Fruit fly (Drosophila melanogaster) whole organism, embryonic: Measurements from ENCODE around the gene CG17472.

ENCODE experiments used
- Aef1 ChIP-seq: fragments of 200-800 bp; sonication (Bioruptor generic); IDR thresholded peaks from 3 replicates; pipeline ENCODE4 v1.3.6; 2022; ENCODE audit warnings: missing biosample characterization, missing genetic modification characterization
- CG10366 ChIP-seq: fragments of 200-800 bp; sonication (Bioruptor generic); IDR thresholded peaks from 2 replicates; pipeline ENCODE4 v1.3.6; 2022; ENCODE audit warnings: missing biosample characterization, missing genetic modification characterization
- CG12155 ChIP-seq: fragments of 200-800 bp; sonication (Bioruptor generic); optimal IDR thresholded peaks from 3 replicates; lab custom pipeline; 2016; ENCODE audit warnings: missing biosample characterization, missing genetic modification characterization
- CG13775 ChIP-seq: fragments of 200-800 bp; sonication (Bioruptor generic); optimal IDR thresholded peaks from 3 replicates; lab custom pipeline; 2017; ENCODE audit warnings: missing biosample characterization, mild to moderate bottlenecking, missing genetic modification characterization
- CG1602 ChIP-seq: fragments of 200-800 bp; sonication (Bioruptor generic); optimal IDR thresholded peaks from 3 replicates; lab custom pipeline; 2016; ENCODE audit warnings: missing biosample characterization, missing genetic modification characterization
- CG1603 ChIP-seq: fragments of 200-800 bp; sonication (Bioruptor generic); optimal IDR thresholded peaks from 2 replicates; lab custom pipeline; 2019; ENCODE audit warnings: missing biosample characterization, mild to moderate bottlenecking, missing genetic modification characterization, moderate library complexity
- CG1647 ChIP-seq: fragments of 200-800 bp; sonication (Bioruptor generic); optimal IDR thresholded peaks from 3 replicates; lab custom pipeline; 2016; ENCODE audit warnings: missing biosample characterization, missing genetic modification characterization
- CG17829 ChIP-seq: fragments of 200-800 bp; optimal IDR thresholded peaks from 2 replicates; lab custom pipeline; 2019; ENCODE audit warnings: missing biosample characterization, mild to moderate bottlenecking, missing genetic modification characterization, moderate library complexity
- CG18619 ChIP-seq: fragments of 200-800 bp; sonication (Bioruptor generic); optimal IDR thresholded peaks from 3 replicates; lab custom pipeline; 2017; ENCODE audit warnings: missing biosample characterization, mild to moderate bottlenecking, missing genetic modification characterization
- CG2116 ChIP-seq: fragments of 200-800 bp; sonication (Bioruptor generic); optimal IDR thresholded peaks from 3 replicates; lab custom pipeline; 2018; ENCODE audit warnings: missing biosample characterization, mild to moderate bottlenecking, missing genetic modification characterization
- CG2712 ChIP-seq: fragments of 200-800 bp; optimal IDR thresholded peaks from 3 replicates; lab custom pipeline; 2019; ENCODE audit warnings: missing biosample characterization, mild to moderate bottlenecking, missing genetic modification characterization, moderate library complexity
- CG2875 ChIP-seq: fragments of 200-800 bp; sonication (Bioruptor generic); optimal IDR thresholded peaks from 2 replicates; lab custom pipeline; 2017; ENCODE audit warnings: missing biosample characterization, mild to moderate bottlenecking, missing genetic modification characterization, missing genetic modification reagents
- CG30403 ChIP-seq: fragments of 200-800 bp; sonication (Bioruptor generic); optimal IDR thresholded peaks from 3 replicates; lab custom pipeline; 2016; ENCODE audit warnings: missing biosample characterization, missing genetic modification characterization
- CG32767 ChIP-seq: fragments of 200-800 bp; sonication (Bioruptor generic); IDR thresholded peaks from 2 replicates; pipeline ENCODE4 v1.3.6; 2022; ENCODE audit warnings: missing biosample characterization, missing genetic modification characterization
- CG32772 ChIP-seq: fragments of 200-800 bp; sonication (Bioruptor generic); IDR thresholded peaks from 2 replicates; pipeline ENCODE4 v1.3.6; 2022; ENCODE audit warnings: missing biosample characterization, missing genetic modification characterization
- CG3995 ChIP-seq: fragments of 200-800 bp; sonication (Bioruptor generic); optimal IDR thresholded peaks from 3 replicates; lab custom pipeline; 2016; ENCODE audit warnings: missing biosample characterization, missing genetic modification characterization
- CG6683 ChIP-seq: fragments of 200-800 bp; sonication (Bioruptor generic); optimal IDR thresholded peaks from 2 replicates; lab custom pipeline; 2017; ENCODE audit warnings: missing biosample characterization, mild to moderate bottlenecking, missing genetic modification characterization, missing genetic modification reagents
- CG7271 ChIP-seq: fragments of 200-800 bp; sonication (Bioruptor generic); optimal IDR thresholded peaks from 2 replicates; lab custom pipeline; 2018; ENCODE audit warnings: missing biosample characterization, mild to moderate bottlenecking, missing genetic modification characterization, moderate library complexity
- CG8089 ChIP-seq: fragments of 200-800 bp; sonication (Bioruptor generic); optimal IDR thresholded peaks from 3 replicates; lab custom pipeline; 2016; ENCODE audit warnings: missing biosample characterization, missing genetic modification characterization
- CG9817 ChIP-seq: fragments of 200-800 bp; sonication (Bioruptor generic); optimal IDR thresholded peaks from 2 replicates; lab custom pipeline; 2018; ENCODE audit warnings: missing biosample characterization, mild to moderate bottlenecking, missing genetic modification characterization, moderate library complexity
- CHES-1-like ChIP-seq: fragments of 200-800 bp; sonication (Bioruptor generic); optimal IDR thresholded peaks from 2 replicates; lab custom pipeline; 2016; ENCODE audit warnings: missing biosample characterization, missing genetic modification characterization
- CoRest ChIP-seq: fragments of 200-800 bp; sonication (Bioruptor generic); optimal IDR thresholded peaks from 3 replicates; lab custom pipeline; 2018; ENCODE audit warnings: missing biosample characterization, mild to moderate bottlenecking, missing genetic modification characterization, moderate library complexity
- D ChIP-seq, 2 experiments: fragments of 200-800 bp in 1 of 2; fragments of >200 bp in 1 of 2; sonication (Bioruptor generic) in 1 of 2; optimal IDR thresholded peaks; 2 replicates in 1 of 2; 3 replicates in 1 of 2; lab custom pipeline; 2017; ENCODE audit warnings: mild to moderate bottlenecking in 1 of 2, missing biosample characterization in 1 of 2, missing genetic modification characterization in 1 of 2, missing genetic modification reagents in 1 of 2
- Deaf1 ChIP-seq: fragments of 200-800 bp; optimal IDR thresholded peaks from 3 replicates; lab custom pipeline; 2019; ENCODE audit warnings: missing biosample characterization, mild to moderate bottlenecking, missing genetic modification characterization, moderate library complexity
- Dip3 ChIP-seq: fragments of 200-800 bp; sonication (Bioruptor generic); optimal IDR thresholded peaks from 3 replicates; lab custom pipeline; 2016; ENCODE audit warnings: missing biosample characterization, missing genetic modification characterization
- Hr3 ChIP-seq: fragments of 200-800 bp; sonication (Bioruptor generic); optimal IDR thresholded peaks from 3 replicates; lab custom pipeline; 2016; ENCODE audit warnings: missing biosample characterization, missing genetic modification characterization
- Lhr ChIP-seq: fragments of 200-800 bp; sonication (Bioruptor generic); optimal IDR thresholded peaks from 3 replicates; lab custom pipeline; 2017; ENCODE audit warnings: mild to moderate bottlenecking, missing biosample characterization, missing genetic modification reagents, missing genetic modification characterization
- Max ChIP-seq: fragments of 200-800 bp; sonication (Bioruptor generic); optimal IDR thresholded peaks from 2 replicates; lab custom pipeline; 2016; ENCODE audit warnings: missing biosample characterization, mild to moderate bottlenecking, missing genetic modification characterization
- Myb ChIP-seq: fragments of 200-800 bp; sonication (Bioruptor generic); optimal IDR thresholded peaks from 2 replicates; lab custom pipeline; 2016; ENCODE audit warnings: missing biosample characterization, missing genetic modification characterization
- NfI ChIP-seq: fragments of 200-800 bp; sonication (Bioruptor generic); optimal IDR thresholded peaks from 3 replicates; lab custom pipeline; 2018; ENCODE audit warnings: missing biosample characterization, mild to moderate bottlenecking, missing genetic modification characterization, moderate library complexity
- Oli ChIP-seq: fragments of 200-800 bp; sonication (Bioruptor generic); optimal IDR thresholded peaks from 2 replicates; lab custom pipeline; 2018; ENCODE audit warnings: missing biosample characterization, mild to moderate bottlenecking, missing genetic modification characterization, moderate library complexity
- Usf ChIP-seq: fragments of 200-800 bp; sonication (Bioruptor generic); optimal IDR thresholded peaks from 2 replicates; lab custom pipeline; 2017; ENCODE audit warnings: missing genotype, missing biosample characterization, missing genetic modification characterization
- Xbp1 ChIP-seq: fragments of 200-800 bp; sonication (Bioruptor generic); optimal IDR thresholded peaks from 3 replicates; lab custom pipeline; 2016; ENCODE audit warnings: missing biosample characterization, mild to moderate bottlenecking, missing genetic modification characterization
- bab2 ChIP-seq: fragments of 200-800 bp; sonication (Bioruptor generic); optimal IDR thresholded peaks from 2 replicates; lab custom pipeline; 2016; ENCODE audit warnings: missing biosample characterization, missing genetic modification characterization
- bsh ChIP-seq, 2 experiments: fragments of 200-800 bp; sonication (Bioruptor generic); optimal IDR thresholded peaks; 2 replicates each; lab custom pipeline; 2017 to 2018; ENCODE audit warnings: mild to moderate bottlenecking in 2 of 2, missing biosample characterization in 2 of 2, missing genetic modification characterization in 2 of 2, moderate library complexity in 1 of 2
- crp ChIP-seq, 2 experiments: fragments of 200-800 bp; sonication (Bioruptor generic); optimal IDR thresholded peaks; 2 replicates in 1 of 2; 3 replicates in 1 of 2; lab custom pipeline; 2017; ENCODE audit warnings: missing biosample characterization in 2 of 2, missing genetic modification characterization in 2 of 2, mild to moderate bottlenecking in 1 of 2, moderate library complexity in 1 of 2
- danr ChIP-seq: fragments of 200-800 bp; sonication (Bioruptor generic); IDR thresholded peaks from 2 replicates; pipeline ENCODE4 v1.3.6; 2022; ENCODE audit warnings: missing biosample characterization, missing genetic modification characterization
- dysf ChIP-seq: fragments of 200-800 bp; sonication (Bioruptor generic); IDR thresholded peaks from 3 replicates; pipeline ENCODE4 v1.3.6; 2022; ENCODE audit warnings: missing biosample characterization, missing genetic modification characterization
- esg ChIP-seq: fragments of 200-800 bp; sonication (Bioruptor generic); conservative IDR thresholded peaks from 2 replicates; pipeline ENCODE4 v1.3.6; 2022; ENCODE audit warnings: missing biosample characterization, missing genetic modification characterization
- eyg ChIP-seq: fragments of 200-800 bp; sonication (Bioruptor generic); optimal IDR thresholded peaks from 3 replicates; lab custom pipeline; 2016; ENCODE audit warnings: missing biosample characterization, missing genetic modification characterization
- maf-S ChIP-seq: fragments of 200-800 bp; sonication (Bioruptor generic); optimal IDR thresholded peaks from 2 replicates; lab custom pipeline; 2016; ENCODE audit warnings: missing biosample characterization, missing genetic modification characterization
- mam ChIP-seq: fragments of 200-800 bp; sonication (Bioruptor generic); optimal IDR thresholded peaks from 3 replicates; lab custom pipeline; 2016; ENCODE audit warnings: missing biosample characterization, missing genetic modification characterization
- org-1 ChIP-seq: fragments of 200-800 bp; sonication (Bioruptor generic); optimal IDR thresholded peaks from 2 replicates; lab custom pipeline; 2017; ENCODE audit warnings: missing biosample characterization, missing genetic modification characterization
- pan ChIP-seq, 4 experiments: fragments of >200 bp in 3 of 4; fragments of 200-800 bp in 1 of 4; sonication (Bioruptor generic) in 1 of 4; optimal IDR thresholded peaks in 3 of 4; IDR thresholded peaks in 1 of 4; 2 replicates each; pipeline versions ENCODE4 v1.3.6 to Lab custom; 2017 to 2022; ENCODE audit warnings: missing biosample characterization in 2 of 4, missing genetic modification characterization in 2 of 4, mixed read lengths in 1 of 4
- pita ChIP-seq: fragments of 200-800 bp; sonication (Bioruptor generic); optimal IDR thresholded peaks from 2 replicates; lab custom pipeline; 2017; ENCODE audit warnings: missing biosample characterization, mild to moderate bottlenecking, missing genetic modification characterization
- prd ChIP-seq, 3 experiments: fragments of >200 bp in 2 of 3; fragments of 200-800 bp in 1 of 3; sonication (Bioruptor generic) in 1 of 3; optimal IDR thresholded peaks in 2 of 3; IDR thresholded peaks in 1 of 3; 2 replicates in 2 of 3; 3 replicates in 1 of 3; pipeline versions ENCODE4 v1.3.6 to Lab custom; 2017 to 2022; ENCODE audit warnings: missing biosample characterization in 1 of 3, missing genetic modification characterization in 1 of 3
- slou ChIP-seq: fragments of 200-800 bp; sonication (Bioruptor generic); optimal IDR thresholded peaks from 3 replicates; lab custom pipeline; 2016; ENCODE audit warnings: missing biosample characterization, missing genetic modification characterization
- ssp ChIP-seq: fragments of 200-800 bp; sonication (Bioruptor generic); IDR thresholded peaks from 2 replicates; pipeline ENCODE4 v1.3.6; 2022; ENCODE audit warnings: missing biosample characterization, missing genetic modification characterization

The CG17472 gene

dm6 chr2L:20681648-20682098 lies 47.4 kb downstream of the CG17472 start, which contains the start of gene Cen (continued):
- TF ChIP-seq crp (GFP tag; optimal IDR thresholded peaks at IDR 0.05; lab: Kevin White, UChicago) (no peak), prd (optimal IDR thresholded peaks at IDR 0.05; lab: Kevin White, UChicago) (no peak), prd (GFP tag; IDR thresholded peaks at IDR 0.05; lab: Robert Waterston, UW) (0 out of 3 replicates have a peak, but pooled peaks have one; percentile 21), bab2 (GFP tag; lab: Kevin White, UChicago) (no peak), CG32772 (GFP tag; lab: Robert Waterston, UW) (peak; percentile 60), dysf (peak; percentile 49; the same call in 2 of the 3 replicates), pita (GFP tag; lab: Kevin White, UChicago) (no peak), Max (GFP tag; lab: Kevin White, UChicago) (peak; percentile 28), mam (peak; percentile 5), CG10366 (GFP tag; lab: Robert Waterston, UW) (peak; percentile 47), Deaf1 (no peak), CG1647 (peak; percentile 15), Dip3 (GFP tag; lab: Kevin White, UChicago) (peak; percentile 53), CG9817 (peak; percentile 1), Xbp1 (GFP tag; lab: Kevin White, UChicago) (peak; percentile 39), CG1602 (GFP tag; lab: Kevin White, UChicago) (peak; percentile 30), eyg (GFP tag; lab: Kevin White, UChicago) (peak; percentile 13), CG30403 (peak; percentile 50), CG7271 (peak; percentile 1), Oli (tag; lab: Kevin White, UChicago) (peak; percentile 25), CG8089 (GFP tag; lab: Kevin White, UChicago) (peak; percentile 10), CG1603 (tag; lab: Kevin White, UChicago) (peak; percentile 75), CoRest (tag; lab: Kevin White, UChicago) (peak; percentile 48), CG12155 (GFP tag; lab: Kevin White, UChicago) (peak; percentile 26), CG32767 (GFP tag; lab: Robert Waterston, UW) (no peak), CG2116 (peak; percentile 9), slou (GFP tag; lab: Kevin White, UChicago) (peak; percentile 9), CHES-1-like (GFP tag; lab: Kevin White, UChicago) (no peak), NfI (GFP tag; lab: Kevin White, UChicago) (peak; percentile 49), Aef1 (peak; percentile 45; the same call in 1 of the 3 replicates), Myb (GFP tag; lab: Kevin White, UChicago) (peak; percentile 16), CG2712 (tag; lab: Kevin White, UChicago) (no peak), danr (GFP tag; lab: Robert Waterston, UW) (no peak), CG3995 (GFP tag; lab: Kevin White, UChicago) (peak; percentile 67), org-1 (GFP tag; lab: Kevin White, UChicago) (no peak), bsh (GFP tag; optimal IDR thresholded peaks at IDR 0.05; lab: Kevin White, UChicago) (peak in 1 of 2 experiments; percentile 10), CG18619 (peak; percentile 21), Lhr (GFP tag; lab: Kevin White, UChicago) (no peak), CG17829 (tag; lab: Kevin White, UChicago) (no peak), Hr3 (GFP tag; lab: Kevin White, UChicago) (peak; percentile 13), maf-S (GFP tag; lab: Kevin White, UChicago) (peak; percentile 4), CG2875 (GFP tag; lab: Kevin White, UChicago) (no peak), D (optimal IDR thresholded peaks at IDR 0.05; lab: Kevin White, UChicago) (no peak), D (GFP tag; optimal IDR thresholded peaks at IDR 0.05; lab: Kevin White, UChicago) (no peak), esg (GFP tag; lab: Robert Waterston, UW) (0 out of 2 replicates have a peak, but pooled peaks have one; percentile 15), CG6683 (GFP tag; lab: Kevin White, UChicago) (no peak), ssp (GFP tag; lab: Robert Waterston, UW) (peak; percentile 36; the same call in 1 of the 2 replicates), CG13775 (GFP tag; lab: Kevin White, UChicago) (peak; percentile 61), Usf (GFP tag; lab: Kevin White, UChicago) (no peak), pan (optimal IDR thresholded peaks at IDR 0.05; lab: Kevin White, UChicago) (no peak), pan (GFP tag; optimal IDR thresholded peaks at IDR 0.05 in 1 of 2, IDR thresholded peaks at IDR 0.05 in 1 of 2) (peak in 1 of 2 experiments; percentile 5)
